Worm (Caenorhabditis elegans): ENCODE results near the gene B0496.1.

B0496.1 gene

ce11 chrIV:7467170-7467569 is 21.1 kb downstream of the B0496.1 start:
- TF ChIP-seq nhr-80 (tag; optimal IDR thresholded peaks at IDR 0.05) = peak; percentile 55
- TF ChIP-seq tbp1 (GFP tag; optimal IDR thresholded peaks at IDR 0.05) = no peak

ce11 chrIV:7468638-7469037 is 22.5 kb downstream of the B0496.1 start:
- TF ChIP-seq nhr-80 (tag; optimal IDR thresholded peaks at IDR 0.05) = peak; percentile 62
- TF ChIP-seq lsy-27 (tag; optimal IDR thresholded peaks at IDR 0.05; ENCODE audit: borderline replicate concordance, insufficient read depth) = no peak
- TF ChIP-seq nfya-2 (GFP tag; IDR thresholded peaks at IDR 0.05) = no peak

DNA sequence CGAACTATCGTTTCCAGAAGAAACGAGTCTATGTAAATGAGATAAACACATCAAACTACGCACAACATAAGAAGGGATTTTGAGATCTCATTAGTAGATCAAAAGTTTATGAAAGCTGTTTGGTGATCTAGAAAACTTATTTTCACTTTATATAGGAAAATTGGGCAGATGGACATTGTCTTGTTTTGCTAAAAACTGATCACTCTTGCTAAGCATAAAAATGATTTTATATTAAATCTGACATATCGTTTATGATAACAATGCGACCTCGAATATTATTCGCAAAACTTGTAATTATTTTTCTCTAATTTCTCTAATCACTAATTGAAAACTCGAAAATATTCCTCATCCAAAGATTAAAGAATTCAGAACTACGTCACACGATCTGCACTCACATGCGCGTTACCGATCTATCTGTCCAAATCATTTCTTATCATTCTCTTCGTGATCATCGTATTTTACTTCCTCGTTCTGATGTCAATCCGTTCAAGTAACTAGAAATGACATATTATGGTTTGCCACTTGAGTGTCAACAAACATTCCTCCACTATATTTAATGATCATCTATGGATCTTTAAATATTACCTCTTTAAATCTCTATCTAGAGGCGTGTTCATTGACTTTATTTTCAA is 23.8 kb downstream of the B0496.1 start, which contains the start of gene F55G1.7:
F55G1.7 (minus strand) TSS at position 51 of the 632 bp plus-strand sequence.
- TF ChIP-seq lsy-27 (tag; optimal IDR thresholded peaks at IDR 0.05; ENCODE audit: borderline replicate concordance, insufficient read depth) = no peak
- TF ChIP-seq unc-130 (GFP tag; optimal IDR thresholded peaks at IDR 0.05) = no peak
- TF ChIP-seq zim-3 (tag; optimal IDR thresholded peaks at IDR 0.05) = no peak
- TF ChIP-seq Y56A3A.18 (GFP tag; IDR thresholded peaks at IDR 0.05) = no peak
- no peak for TF ChIP-seq ekl-4 (GFP tag; IDR thresholded peaks at IDR 0.05)

- TF ChIP-seq xnd-1 (tag; optimal IDR thresholded peaks at IDR 0.05) (peak; percentile 63), F49E8.2 (tag; optimal IDR thresholded peaks at IDR 0.05; ENCODE audit: insufficient read depth) (peak; percentile 44), ztf-28 (GFP tag; IDR thresholded peaks at IDR 0.05) (no peak), B0019.2 (GFP tag; conservative IDR thresholded peaks at IDR 0.05) (peak; percentile 52; the same call in 1 of the 2 replicates), ztf-6 (GFP tag; IDR thresholded peaks at IDR 0.05) (no peak), snpc-4 (GFP tag; optimal IDR thresholded peaks at IDR 0.05) (no peak), snpc-4 (tag; optimal IDR thresholded peaks at IDR 0.05) (peak in 1 of 4 experiments; percentile 20), B0035.1 (tag; optimal IDR thresholded peaks at IDR 0.05) (no peak), rcor-1 (GFP tag; IDR thresholded peaks at IDR 0.05) (peak; percentile 24; the same call in 1 of the 2 replicates), hlh-12 (tag; optimal IDR thresholded peaks at IDR 0.05) (no peak), aptf-2 (GFP tag; conservative IDR thresholded peaks at IDR 0.05) (no peak), zfh-2 (GFP tag; conservative IDR thresholded peaks at IDR 0.05) (no peak), die-1 (tag; optimal IDR thresholded peaks at IDR 0.05) (no peak), mcd-1 (GFP tag; IDR thresholded peaks at IDR 0.05) (no peak), snpc-1.3 (tag; optimal IDR thresholded peaks at IDR 0.05; ENCODE audit: insufficient read depth) (peak; percentile 20), pha-4 (tag; optimal IDR thresholded peaks at IDR 0.05) (no peak), rpc-1 (optimal IDR thresholded peaks at IDR 0.05) (no peak), rpc-1 (tag; optimal IDR thresholded peaks at IDR 0.05) (no peak), tbp1 (GFP tag; optimal IDR thresholded peaks at IDR 0.05) (peak; percentile 10), ZK185.1 (tag; optimal IDR thresholded peaks at IDR 0.05; ENCODE audit: poor library complexity, severe bottlenecking) (no peak), hmg-1.2 (GFP tag; IDR thresholded peaks at IDR 0.05) (peak; percentile 12; the same call in 1 of the 2 replicates), aptf-3 (GFP tag; IDR thresholded peaks at IDR 0.05) (no peak), dpl-1 (GFP tag; optimal IDR thresholded peaks at IDR 0.05) (peak; percentile 35), him-1 (tag; optimal IDR thresholded peaks at IDR 0.05) (peak; percentile 11), mxl-1 (tag; optimal IDR thresholded peaks at IDR 0.05) (no peak), F57A8.1 (GFP tag; optimal IDR thresholded peaks at IDR 0.05) (no peak), hmg-20 (GFP tag; IDR thresholded peaks at IDR 0.05) (no peak), F33H1.4 (GFP tag; IDR thresholded peaks at IDR 0.05) (peak; percentile 89), C17E4.6 (GFP tag; IDR thresholded peaks at IDR 0.05) (no peak), chd-7 (tag; optimal IDR thresholded peaks at IDR 0.05) (no peak), sdz-38 (tag; optimal IDR thresholded peaks at IDR 0.05) (no peak), madf-3 (GFP tag; IDR thresholded peaks at IDR 0.05) (0 out of 2 replicates have a peak, but pooled peaks have one; percentile 53), lsl-1 (GFP tag; optimal IDR thresholded peaks at IDR 0.05) (peak; percentile 80), snpc-3.4 (tag; optimal IDR thresholded peaks at IDR 0.05) (peak; percentile 53), attf-3 (GFP tag; conservative IDR thresholded peaks at IDR 0.05) (no peak)
Observed at ce11 chrIV:7473159-7473649, 27.1 kb downstream of the B0496.1 start, which contains the start of the genes plk-3 and F55G1.6. plk-3 (minus strand) TSS chrIV:7473209. F55G1.6 (plus strand) TSS chrIV:7473517.

All from whole organism, young adult.